Worm (Caenorhabditis elegans) whole organism, midembryonic: ENCODE results near the gene spe-44.

ENCODE experiments used
- T22C8.4 ChIP-seq: fragments of 200-800 bp; sonication (Bioruptor generic); IDR thresholded peaks from 2 replicates; pipeline ENCODE4 v1.3.6; 2022; ENCODE audit warnings: missing genetic modification characterization, missing compliant biosample characterization
- cog-1 ChIP-seq: sonication (generic microtip); optimal IDR thresholded peaks from 2 replicates; lab custom pipeline; 2016; ENCODE audit warnings: missing genetic modification characterization, missing compliant biosample characterization
- flt-1 ChIP-seq: fragments of 200-800 bp; sonication (Bioruptor generic); IDR thresholded peaks from 2 replicates; pipeline ENCODE4 v1.3.6; 2022; ENCODE audit warnings: missing genetic modification characterization, missing compliant biosample characterization
- klf-2 ChIP-seq: fragments of 200-800 bp; sonication (Bioruptor generic); conservative IDR thresholded peaks from 2 replicates; pipeline ENCODE4 v1.3.6; 2022; ENCODE audit warnings: missing genetic modification reagents, missing genetic modification characterization, missing compliant biosample characterization
- med-1 ChIP-seq: sonication (generic microtip); optimal IDR thresholded peaks from 2 replicates; lab custom pipeline; 2017; ENCODE audit warnings: missing genetic modification characterization, mild to moderate bottlenecking, missing compliant biosample characterization, antibody characterized with exemption, missing genetic modification reagents; ENCODE audit not compliant: insufficient read depth
- ref-1 ChIP-seq: fragments of 200-800 bp; sonication (Bioruptor generic); conservative IDR thresholded peaks from 2 replicates; pipeline ENCODE4 v1.3.6; 2022; ENCODE audit warnings: missing genetic modification reagents, missing genetic modification characterization, missing compliant biosample characterization
- tab-1 ChIP-seq: fragments of 200-800 bp; sonication (Bioruptor generic); IDR thresholded peaks from 2 replicates; pipeline ENCODE4 v1.3.6; 2022; ENCODE audit warnings: missing genetic modification characterization, missing compliant biosample characterization
- ztf-23 ChIP-seq: fragments of 200-800 bp; sonication (Bioruptor generic); IDR thresholded peaks from 2 replicates; pipeline ENCODE4 v1.3.6; 2022; ENCODE audit warnings: missing genetic modification reagents, missing genetic modification characterization, missing compliant biosample characterization
- ztf-29 ChIP-seq: fragments of 200-800 bp; sonication (Bioruptor generic); IDR thresholded peaks from 2 replicates; pipeline ENCODE4 v1.3.6; 2022; ENCODE audit warnings: missing genetic modification reagents, missing genetic modification characterization, missing compliant biosample characterization

DNA sequence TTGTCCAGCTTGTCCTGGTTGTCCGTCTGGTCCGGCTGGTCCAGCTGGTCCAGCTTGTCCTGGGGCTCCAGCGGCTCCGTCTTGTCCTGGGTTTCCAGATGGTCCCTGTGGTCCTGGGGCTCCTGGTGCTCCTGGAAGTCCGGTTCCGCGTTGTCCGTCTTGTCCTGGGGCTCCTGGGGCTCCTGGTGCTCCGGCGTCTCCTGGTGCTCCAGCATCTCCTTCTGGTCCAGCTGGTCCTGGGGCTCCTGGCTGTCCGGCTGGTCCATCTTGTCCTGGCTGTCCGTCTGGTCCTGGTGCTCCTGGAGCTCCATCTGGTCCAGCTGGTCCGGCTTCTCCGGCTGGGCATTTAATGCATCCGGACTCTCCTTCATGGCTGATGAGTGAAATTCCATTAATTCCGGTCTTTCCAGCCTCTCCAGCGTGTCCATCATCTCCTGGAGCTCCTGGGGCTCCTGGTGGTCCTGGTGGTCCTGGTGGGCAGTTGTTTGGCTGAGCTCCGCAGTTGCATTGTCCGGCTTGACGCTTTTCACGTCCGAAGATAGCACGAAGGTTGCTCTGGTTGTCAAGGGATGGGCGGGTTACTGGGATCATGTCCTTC, 26.2 kb downstream of the spe-44 start:
- no peak for TF ChIP-seq ztf-23
- TF ChIP-seq ref-1 (GFP tag; lab: Robert Waterston, UW) = no peak
- TF ChIP-seq klf-2 (GFP tag; lab: Robert Waterston, UW) = 0 out of 2 replicates have a peak, but pooled peaks have one; percentile 10
- TF ChIP-seq flt-1 (GFP tag; lab: Robert Waterston, UW) = no peak
- no peak for TF ChIP-seq med-1 (GFP tag; lab: Kevin White, UChicago)
- TF ChIP-seq ztf-29 (GFP tag; lab: Robert Waterston, UW) = no peak
- no peak for TF ChIP-seq cog-1 (tag; lab: Kevin White, UChicago)
- 0 out of 2 replicates have a peak, but pooled peaks have one; percentile 31 for TF ChIP-seq tab-1 (GFP tag; lab: Robert Waterston, UW)
- no peak for TF ChIP-seq T22C8.4 (GFP tag; lab: Robert Waterston, UW)
